Worm (Caenorhabditis elegans) whole organism, dauer: ENCODE data around the gene rmd-3.

Experiments
- unc-62 ChIP-seq: sonication (generic microtip); optimal IDR thresholded peaks from 2 replicates; lab custom pipeline; 2017; ENCODE audit warnings: missing biosample characterization, missing genetic modification reagents, missing genetic modification characterization

The rmd-3 gene

ce11 chrII:11339507-11339906 lies at the start of gene rmd-3:
TSS of gene rmd-3 (minus strand) at chrII:11339607.
- no peak for TF ChIP-seq unc-62 (GFP tag; lab: Kevin White, UChicago)

DNA sequence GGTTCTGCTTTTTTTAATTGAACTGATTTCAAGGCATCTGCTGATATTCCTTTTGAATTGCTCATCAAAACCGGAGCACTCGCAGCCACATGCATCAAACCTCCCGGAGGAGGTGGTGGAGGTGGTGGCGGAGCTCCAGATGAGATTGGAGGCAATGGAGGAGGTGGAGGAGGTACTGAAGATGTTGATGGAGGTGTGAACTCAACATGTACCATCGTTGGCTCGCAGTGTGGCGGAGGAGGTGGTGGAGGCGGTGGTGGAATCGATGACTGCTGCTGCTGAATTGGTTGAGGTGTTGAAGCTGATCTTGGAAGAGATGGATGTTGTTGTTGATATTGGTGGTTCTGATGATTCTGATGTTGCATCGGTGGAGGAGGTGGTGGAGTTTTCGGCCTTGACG lies 47.5 kb upstream of the rmd-3 start:
- TF ChIP-seq unc-62 (GFP tag; lab: Kevin White, UChicago), result no peak

DNA sequence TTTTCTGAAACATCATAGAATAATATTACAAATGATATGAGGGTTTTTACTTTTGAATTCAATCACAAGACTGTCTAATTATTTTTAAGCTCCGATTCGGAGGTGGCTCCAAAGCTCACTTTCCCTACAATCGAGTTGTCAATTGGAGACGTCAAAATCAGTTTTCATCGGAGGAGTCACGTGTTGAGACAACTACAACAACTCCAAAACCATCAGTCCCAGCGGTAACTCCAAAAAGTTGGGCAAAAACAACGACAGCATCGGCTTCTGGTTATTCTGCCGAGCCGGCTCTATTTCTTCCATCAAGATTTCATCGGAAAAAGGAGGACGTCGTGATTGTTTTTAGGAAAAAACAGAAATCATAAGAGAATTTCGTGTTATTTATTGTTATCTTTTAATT lies 44.7 kb upstream of the rmd-3 start:
- TF ChIP-seq unc-62 (GFP tag; lab: Kevin White, UChicago), result no peak

DNA sequence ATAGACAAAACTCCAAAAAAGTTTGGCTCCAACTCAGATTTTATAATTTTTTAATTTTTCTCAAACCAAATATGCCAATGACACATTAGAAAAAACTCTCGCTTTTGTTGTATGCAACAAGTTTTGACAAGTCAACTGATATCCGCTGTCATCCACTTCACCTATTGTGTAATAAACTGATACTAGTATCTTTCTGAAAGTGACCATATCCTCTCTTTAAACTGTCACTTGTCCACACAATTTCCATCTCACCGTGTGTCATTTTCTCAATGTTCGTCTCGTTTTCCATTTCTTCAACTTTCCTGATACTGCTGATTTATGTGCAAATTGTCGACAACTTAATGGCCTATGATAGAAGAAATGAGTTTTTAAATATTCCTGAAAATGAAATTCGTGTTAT lies 43.7 kb upstream of the rmd-3 start, which contains the start of the genes C33B4.5 and C33B4.4:
TSS of gene C33B4.5 (plus strand) at position 270 of the 400 bp plus-strand sequence.
TSS of gene C33B4.4 (minus strand) at position 385 of the 400 bp plus-strand sequence.
- TF ChIP-seq unc-62 (GFP tag; lab: Kevin White, UChicago), result no peak

DNA sequence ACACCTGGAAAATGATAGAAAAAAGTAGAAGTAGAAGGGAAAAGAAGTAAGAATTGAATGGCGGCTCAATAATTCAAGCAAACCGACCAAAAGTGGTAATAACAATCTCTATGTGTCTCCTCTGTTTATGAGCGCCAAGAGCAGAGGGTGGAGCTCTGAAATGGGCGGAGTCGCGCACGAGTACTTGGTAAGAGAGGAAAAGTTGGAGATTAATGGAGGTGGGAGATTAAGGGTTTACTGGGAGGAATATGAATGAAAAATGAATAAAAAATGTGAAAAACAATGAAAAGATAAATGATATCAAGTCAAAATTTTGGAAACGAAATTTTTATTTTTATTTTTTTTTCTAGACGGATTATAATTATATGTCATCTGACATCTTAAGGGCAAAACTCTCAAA lies 38.3 kb upstream of the rmd-3 start:
- no peak for TF ChIP-seq unc-62 (GFP tag; lab: Kevin White, UChicago)

ce11 chrII:11376598-11377108 lies 37.2 kb upstream of the rmd-3 start:
- TF ChIP-seq unc-62 (GFP tag; lab: Kevin White, UChicago), result no peak

DNA sequence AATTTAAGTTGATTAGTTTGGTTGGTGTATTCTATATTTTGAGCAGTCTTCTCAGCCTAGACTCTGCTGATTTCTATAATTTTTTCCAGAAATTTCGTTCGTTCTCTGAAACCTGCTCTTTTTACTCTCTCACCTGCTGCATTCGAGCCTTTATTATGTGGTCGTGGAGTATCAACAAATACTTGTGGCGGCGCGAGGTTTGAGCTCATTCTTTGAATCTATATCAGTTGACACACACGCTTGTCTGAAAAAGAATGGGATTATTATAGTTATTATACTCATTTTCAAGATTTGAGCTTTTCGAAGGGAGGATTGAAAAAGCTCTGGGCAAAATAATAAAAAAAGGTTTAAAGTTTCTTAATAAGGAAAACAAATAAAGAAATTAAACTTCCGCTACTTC lies 36.6 kb upstream of the rmd-3 start:
- no peak for TF ChIP-seq unc-62 (GFP tag; lab: Kevin White, UChicago)

ce11 chrII:11371981-11372380 lies 32.6 kb upstream of the rmd-3 start, which contains the start of gene C33B4.2:
TSS of gene C33B4.2 (minus strand) at chrII:11372145.
- TF ChIP-seq unc-62 (GFP tag; lab: Kevin White, UChicago), result no peak

DNA sequence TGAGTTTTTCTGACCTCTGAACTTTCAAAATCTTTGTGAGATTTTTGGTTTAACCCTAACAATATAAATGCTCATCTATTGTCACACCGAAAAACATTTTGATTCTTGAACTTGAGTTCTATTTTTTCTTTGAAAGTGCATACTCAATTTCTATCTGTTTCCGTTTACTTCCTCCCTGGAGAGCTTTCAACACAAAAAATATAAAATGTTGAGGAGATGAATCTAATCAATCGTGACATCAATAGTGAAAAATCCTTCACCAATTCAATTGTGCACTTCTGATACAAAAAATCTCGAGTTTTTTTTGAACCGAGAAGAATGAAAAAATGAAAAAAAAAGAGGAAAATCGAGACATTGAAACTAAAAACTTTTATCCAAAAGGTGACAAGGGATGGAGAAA lies 22.3 kb upstream of the rmd-3 start:
- TF ChIP-seq unc-62 (GFP tag; lab: Kevin White, UChicago), result no peak

ce11 chrII:11353471-11353870 lies 14.1 kb upstream of the rmd-3 start:
- no peak for TF ChIP-seq unc-62 (GFP tag; lab: Kevin White, UChicago)

ce11 chrII:11351599-11351998 lies 12.2 kb upstream of the rmd-3 start, which contains the start of gene clh-2:
TSS of gene clh-2 (plus strand) at chrII:11351899.
- TF ChIP-seq unc-62 (GFP tag; lab: Kevin White, UChicago), result no peak

- TF ChIP-seq unc-62 (GFP tag; lab: Kevin White, UChicago), result no peak
Measured at ce11 chrII:11349892-11350291, 10.5 kb upstream of the rmd-3 start, which contains the start of gene dph-5. TSS of gene dph-5 (plus strand) at chrII:11350192.

DNA sequence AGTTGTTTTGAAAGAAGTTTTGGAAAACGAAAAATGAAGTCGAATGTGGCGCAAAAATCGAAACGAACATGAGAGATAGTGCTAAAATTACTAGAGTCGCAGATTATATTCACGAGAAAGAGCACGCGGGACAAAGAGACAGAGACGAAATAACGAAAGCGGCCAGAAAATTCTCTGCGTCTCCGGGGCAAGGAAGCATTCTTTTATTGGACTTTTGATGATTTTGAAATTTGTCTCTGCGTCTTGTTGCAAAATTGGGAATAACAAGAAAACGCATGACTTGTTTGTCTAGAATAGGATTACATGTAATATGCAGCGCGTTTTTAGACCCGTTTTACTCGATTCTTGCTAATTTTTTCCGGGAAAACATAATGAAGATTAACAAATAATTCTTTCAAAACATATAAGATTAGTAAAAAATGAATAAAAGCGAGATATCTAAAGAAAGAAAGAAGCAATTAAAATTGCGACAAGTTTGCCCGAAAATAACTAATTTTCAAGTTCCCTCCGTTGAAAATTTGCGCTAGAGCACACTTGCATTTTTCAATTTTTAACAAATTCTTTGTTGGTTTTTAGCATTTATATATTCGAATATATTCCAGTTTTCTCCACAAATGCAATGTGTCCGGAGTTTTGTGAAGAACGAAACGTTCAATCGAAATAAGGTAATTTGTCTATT lies 8.6 kb upstream of the rmd-3 start, which contains the start of the genes B0491.6 and pigm-1:
TSS of gene B0491.6 (minus strand) at position 466 of the 679 bp plus-strand sequence.
TSS of gene pigm-1 (plus strand) at position 568 of the 679 bp plus-strand sequence.
- no peak for TF ChIP-seq unc-62 (GFP tag; lab: Kevin White, UChicago)

- TF ChIP-seq unc-62 (GFP tag; lab: Kevin White, UChicago), result no peak
Measured at ce11 chrII:11345570-11346029, 6.2 kb upstream of the rmd-3 start, which contains the start of gene nduf-11. TSS of gene nduf-11 (minus strand) at chrII:11345620.

ce11 chrII:11344554-11344953 lies 5.1 kb upstream of the rmd-3 start:
- TF ChIP-seq unc-62 (GFP tag; lab: Kevin White, UChicago), result no peak

DNA sequence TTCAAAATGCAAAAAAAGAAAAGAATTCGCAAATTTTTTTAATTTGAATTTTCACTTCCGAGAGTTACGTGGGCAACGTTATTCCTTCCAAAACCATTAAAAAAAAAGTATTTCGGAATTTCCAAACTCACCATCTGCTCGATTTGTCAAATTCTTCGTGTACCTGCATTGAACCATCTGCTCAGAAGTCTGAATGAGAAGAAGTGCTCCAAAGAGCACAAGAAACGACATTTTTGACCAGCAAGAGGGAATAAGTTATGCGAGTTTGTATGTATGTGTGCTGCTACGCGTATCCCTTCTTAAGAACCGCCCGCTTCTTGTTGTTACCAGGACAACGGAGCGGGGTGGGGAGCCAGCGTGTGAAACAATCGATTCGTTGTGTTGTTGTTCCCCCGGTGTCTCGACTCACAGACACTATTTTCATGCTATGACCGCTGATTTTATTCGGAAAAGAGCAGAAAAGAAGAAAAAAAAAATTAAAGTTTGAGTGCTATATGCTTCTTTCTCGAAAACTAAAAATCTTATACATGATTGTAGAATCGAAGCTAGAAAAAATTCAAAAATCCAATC lies 4.0 kb upstream of the rmd-3 start, which contains the start of gene lgc-20:
TSS of gene lgc-20 (minus strand) at position 311 of the 570 bp plus-strand sequence.
- no peak for TF ChIP-seq unc-62 (GFP tag; lab: Kevin White, UChicago)
